Fruit fly (Drosophila melanogaster) ovary, adult (tissue): Measurements from ENCODE around the gene Gbeta5.

ENCODE experiments used
- CG17801 ChIP-seq: fragments of 200-800 bp; optimal IDR thresholded peaks from 2 replicates; lab custom pipeline; 2019; ENCODE audit warnings: missing biosample characterization, mild to moderate bottlenecking, missing genetic modification characterization, moderate library complexity; ENCODE audit not compliant: partially characterized antibody

Gbeta5 gene

DNA sequence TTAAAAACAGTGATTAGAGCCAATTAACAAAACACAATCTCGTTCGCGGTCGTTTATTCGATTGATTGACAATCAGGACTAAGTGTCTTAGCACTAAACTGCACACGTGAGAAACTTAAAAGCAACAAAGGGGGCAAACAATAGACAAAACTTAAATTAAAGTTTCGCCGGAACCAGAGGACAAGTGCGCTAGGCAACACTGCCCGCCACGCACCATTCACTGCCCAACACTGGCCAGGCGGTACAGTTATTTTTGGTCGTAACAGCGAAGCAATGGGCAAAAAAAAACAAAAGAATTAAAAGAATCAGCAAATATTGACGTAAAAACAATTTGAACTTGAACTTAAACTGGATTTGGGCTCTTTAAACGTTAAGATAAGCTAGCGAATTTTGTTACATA lies 14.8 kb downstream of the Gbeta5 start:
- no peak for TF ChIP-seq CG17801 (GFP tag; lab: Kevin White, UChicago)

- no peak for TF ChIP-seq CG17801 (GFP tag; lab: Kevin White, UChicago)
Measured at dm6 chrX:8135420-8135874, 16.6 kb downstream of the Gbeta5 start, which contains the start of the genes cyr and CG2120. Gene cyr, minus strand, starts transcription at chrX:8135713. Gene CG2120, plus strand, starts transcription at chrX:8135824.

- TF ChIP-seq CG17801 (GFP tag; lab: Kevin White, UChicago) = peak; percentile 69
Measured at dm6 chrX:8131693-8132313, 20.3 kb downstream of the Gbeta5 start, which contains the start of gene CG10958. Gene CG10958, plus strand, starts transcription at chrX:8132285.

dm6 chrX:8129204-8129997 lies 22.7 kb downstream of the Gbeta5 start, which contains the start of gene CG2116:
Gene CG2116, plus strand, starts transcription at chrX:8129812.
- peak; percentile 40 for TF ChIP-seq CG17801 (GFP tag; lab: Kevin White, UChicago)

DNA sequence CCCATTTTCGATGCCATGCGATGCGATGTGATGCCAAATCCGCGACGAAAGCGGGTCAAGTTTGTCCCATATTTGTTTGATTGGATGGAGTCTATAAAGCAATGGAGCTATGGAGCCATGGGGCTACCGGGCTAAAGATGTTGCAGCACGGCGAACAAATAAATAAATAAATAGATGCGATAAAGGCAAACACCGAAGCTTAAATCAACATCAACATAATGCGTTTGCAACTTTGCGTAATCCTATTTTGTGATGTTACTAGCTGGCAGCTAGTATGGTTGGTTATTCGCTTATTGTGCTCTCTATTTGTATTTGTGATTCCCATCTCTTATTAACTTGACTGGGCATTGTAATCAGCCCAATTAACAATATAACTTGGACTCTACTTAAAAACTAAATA lies 23.9 kb downstream of the Gbeta5 start:
- TF ChIP-seq CG17801 (GFP tag; lab: Kevin White, UChicago) = no peak

DNA sequence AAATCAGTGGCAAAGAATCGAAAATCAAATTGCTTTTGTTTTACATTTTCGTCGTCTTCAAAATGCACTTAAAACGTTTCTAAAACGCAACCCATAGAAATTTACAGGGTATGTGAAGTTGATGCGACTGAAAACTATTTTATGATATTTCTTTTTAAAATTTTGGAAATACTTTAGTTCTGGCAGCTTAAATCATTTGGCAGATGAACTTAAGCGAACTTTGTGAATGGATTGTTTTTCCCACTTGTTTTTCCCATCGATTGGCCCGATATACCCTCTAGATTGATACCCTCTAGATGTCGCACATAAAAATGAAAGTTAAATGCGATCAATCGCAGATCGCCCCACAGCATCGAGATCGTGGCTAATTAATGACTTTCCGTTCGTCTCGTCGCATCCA lies 25.9 kb downstream of the Gbeta5 start:
- no peak for TF ChIP-seq CG17801 (GFP tag; lab: Kevin White, UChicago)

DNA sequence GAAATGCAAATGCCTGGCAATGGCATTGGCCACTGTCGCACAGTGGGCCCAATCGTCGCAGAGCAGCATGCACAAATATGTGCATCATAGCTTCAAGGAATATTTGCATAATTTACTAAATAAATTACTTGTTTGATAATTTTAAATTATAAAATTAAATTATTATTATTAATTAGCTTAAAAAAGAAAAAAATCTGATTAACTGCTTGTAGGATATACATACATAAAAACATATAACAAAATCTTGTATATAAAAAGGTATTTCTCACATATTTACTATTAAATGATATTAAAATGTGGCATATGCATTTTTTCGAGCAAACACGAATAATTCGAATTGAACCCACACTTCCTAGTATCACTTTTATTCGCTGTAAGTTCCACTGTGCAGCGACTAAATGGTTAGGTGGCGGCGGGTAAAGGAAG lies 26.8 kb downstream of the Gbeta5 start:
- no peak for TF ChIP-seq CG17801 (GFP tag; lab: Kevin White, UChicago)

DNA sequence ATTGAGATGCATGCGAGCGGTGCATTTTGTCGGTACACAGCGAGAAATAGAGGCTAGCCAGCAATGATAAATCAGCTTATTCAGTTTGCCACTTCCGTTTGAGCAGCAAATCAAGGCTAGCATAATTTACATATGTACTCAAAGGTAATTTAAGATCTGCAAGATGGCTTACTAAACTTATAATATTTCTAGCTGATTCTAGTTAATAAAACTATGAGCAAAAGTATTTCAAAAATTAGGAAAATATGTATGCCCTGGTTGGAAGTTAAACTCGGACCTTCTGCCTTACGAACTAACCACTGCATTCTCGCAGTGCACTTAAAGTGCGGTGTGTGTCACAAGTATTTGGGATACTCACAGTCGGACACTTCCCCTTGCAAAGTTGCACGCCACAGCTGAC lies 29.2 kb downstream of the Gbeta5 start:
- no peak for TF ChIP-seq CG17801 (GFP tag; lab: Kevin White, UChicago)

dm6 chrX:8120939-8121338 lies 31.1 kb downstream of the Gbeta5 start, which contains the start of gene CG2260:
Gene CG2260, minus strand, starts transcription at chrX:8121147.
- peak; percentile 19 for TF ChIP-seq CG17801 (GFP tag; lab: Kevin White, UChicago)

dm6 chrX:8116813-8117212 lies 35.3 kb downstream of the Gbeta5 start, which contains the start of gene CG1575:
Gene CG1575, plus strand, starts transcription at chrX:8117012.
- TF ChIP-seq CG17801 (GFP tag; lab: Kevin White, UChicago) = no peak

dm6 chrX:8115717-8116311 lies 36.3 kb downstream of the Gbeta5 start, which contains the start of gene Gclc:
Gene Gclc, minus strand, starts transcription at chrX:8116147.
- TF ChIP-seq CG17801 (GFP tag; lab: Kevin White, UChicago) = no peak

DNA sequence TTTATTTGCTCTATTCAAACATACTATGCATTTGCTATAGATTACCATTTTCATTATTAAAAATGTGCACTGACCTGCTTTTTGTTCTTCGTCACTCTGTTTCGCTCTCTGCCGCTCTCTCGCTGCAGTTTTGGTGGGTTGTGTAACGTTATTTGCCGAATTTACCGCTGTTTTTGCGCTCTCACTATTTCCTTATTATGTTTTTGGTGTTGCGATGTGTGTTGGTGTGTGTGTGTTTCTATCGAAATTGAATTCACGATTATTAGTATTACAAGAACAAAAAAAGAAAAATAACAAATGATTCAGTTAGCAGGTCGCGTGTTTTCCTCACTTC lies 36.8 kb downstream of the Gbeta5 start:
- TF ChIP-seq CG17801 (GFP tag; lab: Kevin White, UChicago) = no peak

dm6 chrX:8114476-8115342 lies 37.4 kb downstream of the Gbeta5 start:
- TF ChIP-seq CG17801 (GFP tag; lab: Kevin White, UChicago) = peak; percentile 72
